Worm (Caenorhabditis elegans) whole organism, midembryonic: ENCODE results near the gene F12A10.9.
A peak's percentile ranks its signal among the peaks of the same experiment; 100 is the strongest.

Source experiments
- T22C8.4 ChIP-seq: fragments of 200-800 bp; sonication (Bioruptor generic); IDR thresholded peaks from 2 replicates; pipeline ENCODE4 v1.3.6; 2022; ENCODE audit warnings: missing genetic modification characterization, missing compliant biosample characterization
- cog-1 ChIP-seq: sonication (generic microtip); optimal IDR thresholded peaks from 2 replicates; lab custom pipeline; 2016; ENCODE audit warnings: missing genetic modification characterization, missing compliant biosample characterization
- flt-1 ChIP-seq: fragments of 200-800 bp; sonication (Bioruptor generic); IDR thresholded peaks from 2 replicates; pipeline ENCODE4 v1.3.6; 2022; ENCODE audit warnings: missing genetic modification characterization, missing compliant biosample characterization
- klf-2 ChIP-seq: fragments of 200-800 bp; sonication (Bioruptor generic); conservative IDR thresholded peaks from 2 replicates; pipeline ENCODE4 v1.3.6; 2022; ENCODE audit warnings: missing genetic modification reagents, missing genetic modification characterization, missing compliant biosample characterization
- med-1 ChIP-seq: sonication (generic microtip); optimal IDR thresholded peaks from 2 replicates; lab custom pipeline; 2017; ENCODE audit warnings: missing genetic modification characterization, mild to moderate bottlenecking, missing compliant biosample characterization, antibody characterized with exemption, missing genetic modification reagents; ENCODE audit not compliant: insufficient read depth
- ref-1 ChIP-seq: fragments of 200-800 bp; sonication (Bioruptor generic); conservative IDR thresholded peaks from 2 replicates; pipeline ENCODE4 v1.3.6; 2022; ENCODE audit warnings: missing genetic modification reagents, missing genetic modification characterization, missing compliant biosample characterization
- tab-1 ChIP-seq: fragments of 200-800 bp; sonication (Bioruptor generic); IDR thresholded peaks from 2 replicates; pipeline ENCODE4 v1.3.6; 2022; ENCODE audit warnings: missing genetic modification characterization, missing compliant biosample characterization
- ztf-23 ChIP-seq: fragments of 200-800 bp; sonication (Bioruptor generic); IDR thresholded peaks from 2 replicates; pipeline ENCODE4 v1.3.6; 2022; ENCODE audit warnings: missing genetic modification reagents, missing genetic modification characterization, missing compliant biosample characterization
- ztf-29 ChIP-seq: fragments of 200-800 bp; sonication (Bioruptor generic); IDR thresholded peaks from 2 replicates; pipeline ENCODE4 v1.3.6; 2022; ENCODE audit warnings: missing genetic modification reagents, missing genetic modification characterization, missing compliant biosample characterization

F12A10.9 gene

DNA sequence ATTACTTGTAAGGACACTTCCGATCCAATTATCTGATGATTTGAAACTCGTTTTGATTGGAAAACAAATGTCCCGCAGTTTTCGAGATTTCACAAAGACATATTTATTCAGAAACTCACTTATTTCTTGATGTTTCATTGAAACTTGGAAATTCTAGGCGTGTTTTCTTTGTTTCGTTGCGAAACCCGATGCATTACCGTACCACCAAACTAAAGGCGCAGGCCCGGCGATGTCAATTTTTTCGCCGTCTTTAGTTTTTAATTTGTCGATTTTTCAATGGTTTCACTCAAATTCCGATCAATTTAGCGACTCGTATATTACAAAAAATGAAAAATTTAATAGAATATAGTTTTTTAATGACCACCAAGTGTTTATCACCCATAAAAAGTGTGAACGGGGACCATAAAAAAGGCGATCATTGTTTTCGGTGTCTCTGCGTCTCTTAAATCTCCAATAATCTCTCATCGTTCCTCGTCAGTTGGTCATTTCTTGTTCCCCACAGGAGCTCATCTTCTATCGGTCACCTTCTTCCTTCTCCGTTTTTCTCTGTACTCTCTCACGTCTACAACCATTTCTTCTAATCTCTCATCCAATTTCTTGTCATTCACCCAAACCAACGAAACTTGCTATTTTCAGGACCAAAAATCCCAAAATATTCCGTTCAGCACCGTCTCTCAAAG lies 32.6 kb upstream of the F12A10.9 start, which contains the start of gene clr-1:
TSS of gene clr-1 (plus strand) at position 630 of the 680 bp plus-strand sequence.
- TF ChIP-seq klf-2 (GFP tag; lab: Robert Waterston, UW) (no peak), cog-1 (tag; lab: Kevin White, UChicago) (no peak), ztf-29 (GFP tag; lab: Robert Waterston, UW) (no peak), ref-1 (GFP tag; lab: Robert Waterston, UW) (no peak), tab-1 (GFP tag; lab: Robert Waterston, UW) (no peak), ztf-23 (GFP tag; lab: Robert Waterston, UW) (no peak), flt-1 (no peak), T22C8.4 (GFP tag; lab: Robert Waterston, UW) (no peak), med-1 (GFP tag; lab: Kevin White, UChicago) (no peak)

DNA sequence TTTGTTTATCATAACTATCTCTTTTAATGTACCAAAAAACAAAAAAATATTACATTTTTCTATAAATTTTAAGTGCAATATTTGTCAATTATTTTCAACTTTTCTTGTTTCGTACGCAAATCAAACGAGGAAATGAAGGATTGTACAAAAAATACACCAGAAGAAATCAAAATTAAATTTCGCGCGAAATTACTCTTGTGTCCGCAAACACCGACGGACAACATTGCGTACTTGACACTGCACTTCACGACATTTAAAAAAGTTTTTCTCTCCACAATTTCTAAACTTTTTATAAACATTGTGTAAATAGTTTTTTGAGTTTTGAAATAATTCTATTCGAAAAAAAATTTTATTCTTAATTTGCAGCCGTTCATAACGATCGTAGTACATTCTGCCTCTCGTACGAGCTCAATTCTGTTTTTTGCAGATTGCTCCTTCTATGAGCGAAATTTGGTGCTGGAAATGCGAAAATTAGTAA lies 24.5 kb upstream of the F12A10.9 start, which contains the start of gene mrps-16:
TSS of gene mrps-16 (plus strand) at position 428 of the 478 bp plus-strand sequence.
- TF ChIP-seq cog-1 (tag; lab: Kevin White, UChicago) (no peak), T22C8.4 (GFP tag; lab: Robert Waterston, UW) (no peak), ztf-23 (GFP tag; lab: Robert Waterston, UW) (no peak), flt-1 (peak; percentile 41; the same call in 1 of the 2 replicates), ztf-29 (GFP tag; lab: Robert Waterston, UW) (no peak), ref-1 (GFP tag; lab: Robert Waterston, UW) (no peak), med-1 (GFP tag; lab: Kevin White, UChicago) (no peak), klf-2 (GFP tag; lab: Robert Waterston, UW) (no peak)

DNA sequence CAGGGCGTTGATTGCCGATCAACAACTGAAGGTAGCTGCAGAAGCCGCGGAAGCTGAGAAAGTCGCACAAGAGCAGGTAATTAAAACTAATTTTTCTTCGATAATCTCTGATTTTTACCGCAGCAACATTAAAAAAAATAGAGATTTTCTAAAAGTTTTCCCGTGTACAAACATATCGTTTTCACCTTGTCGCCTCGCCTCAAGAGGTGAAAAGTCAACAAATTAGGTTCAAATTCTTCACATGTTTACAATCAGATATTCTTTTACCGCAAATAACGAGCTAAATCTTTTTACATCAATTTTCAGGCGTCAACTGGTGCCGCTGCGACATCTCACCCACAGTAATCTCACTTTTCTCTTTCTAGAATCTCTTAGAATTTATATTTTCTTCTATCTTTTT lies 23.5 kb upstream of the F12A10.9 start, which contains the start of gene ilcr-2:
TSS of gene ilcr-2 (plus strand) at position 301 of the 400 bp plus-strand sequence.
- TF ChIP-seq tab-1 (GFP tag; lab: Robert Waterston, UW): no peak
- no peak for TF ChIP-seq klf-2 (GFP tag; lab: Robert Waterston, UW)
- no peak for TF ChIP-seq ztf-29 (GFP tag; lab: Robert Waterston, UW)
- TF ChIP-seq ref-1 (GFP tag; lab: Robert Waterston, UW): no peak
- no peak for TF ChIP-seq flt-1
- no peak for TF ChIP-seq ztf-23 (GFP tag; lab: Robert Waterston, UW)
- TF ChIP-seq T22C8.4 (GFP tag; lab: Robert Waterston, UW): no peak

DNA sequence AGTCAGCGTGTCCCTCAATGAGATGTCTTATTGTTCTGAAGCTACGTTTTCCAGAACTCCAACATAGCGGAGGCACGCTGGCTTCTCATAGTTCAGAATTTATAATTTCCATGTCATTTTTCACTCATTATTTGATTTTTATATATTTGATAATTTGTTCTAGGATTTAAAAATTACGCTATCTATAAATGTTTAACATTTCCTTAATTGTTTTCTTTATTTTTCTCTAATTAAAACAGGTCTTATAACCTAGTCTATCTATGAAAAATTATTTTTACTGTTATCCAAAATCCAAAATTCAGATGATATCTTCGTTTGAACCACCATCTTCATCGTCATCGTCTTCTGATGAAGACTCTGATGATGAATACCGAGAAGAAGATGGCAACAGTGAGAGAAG lies 20.2 kb upstream of the F12A10.9 start, which contains the start of gene F56D1.1:
TSS of gene F56D1.1 (plus strand) at position 301 of the 400 bp plus-strand sequence.
- TF ChIP-seq flt-1 (no peak), tab-1 (GFP tag; lab: Robert Waterston, UW) (no peak), cog-1 (tag; lab: Kevin White, UChicago) (no peak), klf-2 (GFP tag; lab: Robert Waterston, UW) (no peak)

DNA sequence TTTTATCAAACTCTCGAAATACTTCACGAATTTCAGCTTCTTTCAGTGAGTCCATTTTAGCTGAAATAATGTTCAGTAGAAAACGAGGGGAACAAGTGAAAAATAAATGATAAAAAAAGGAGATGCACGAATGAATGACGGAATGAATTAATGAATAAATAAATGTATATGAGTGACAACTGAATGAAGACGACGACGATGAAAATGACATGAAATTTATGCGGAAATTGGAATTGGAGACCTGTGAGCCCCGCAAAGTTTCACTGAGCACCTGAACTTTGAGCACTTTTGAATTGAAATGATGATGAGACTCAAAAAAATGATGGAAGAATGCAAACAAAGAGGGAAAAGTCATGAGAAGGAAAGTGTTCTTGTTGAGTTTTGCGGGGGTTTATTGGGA lies 16.5 kb upstream of the F12A10.9 start, which contains the start of gene cal-8:
TSS of gene cal-8 (minus strand) at position 60 of the 400 bp plus-strand sequence.
- TF ChIP-seq T22C8.4 (GFP tag; lab: Robert Waterston, UW) (no peak), ztf-29 (GFP tag; lab: Robert Waterston, UW) (no peak), klf-2 (GFP tag; lab: Robert Waterston, UW) (no peak), ztf-23 (GFP tag; lab: Robert Waterston, UW) (no peak)

DNA sequence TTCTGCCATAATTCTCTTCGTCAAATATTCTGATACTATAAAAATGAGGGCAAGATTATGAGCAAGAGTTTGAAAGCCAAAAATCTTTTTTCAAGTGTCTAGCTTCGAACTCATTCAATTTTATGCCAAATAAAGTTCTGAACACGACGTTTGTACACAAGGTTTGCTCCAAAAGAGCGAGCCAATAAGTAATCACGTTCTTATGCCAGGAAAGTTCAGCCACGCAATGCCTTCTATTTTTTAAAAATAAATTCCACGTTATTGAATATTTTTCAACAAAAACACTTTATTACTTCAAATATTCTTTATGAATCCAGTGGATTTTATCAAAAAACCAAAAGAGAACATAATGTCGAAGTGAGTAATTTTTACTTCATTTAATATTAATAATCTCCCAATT lies 10.6 kb upstream of the F12A10.9 start, which contains the start of gene nep-5:
TSS of gene nep-5 (plus strand) at position 301 of the 400 bp plus-strand sequence.
- TF ChIP-seq ztf-29 (GFP tag; lab: Robert Waterston, UW) (no peak), ztf-23 (GFP tag; lab: Robert Waterston, UW) (no peak), cog-1 (tag; lab: Kevin White, UChicago) (no peak), tab-1 (GFP tag; lab: Robert Waterston, UW) (no peak), ref-1 (GFP tag; lab: Robert Waterston, UW) (no peak)

DNA sequence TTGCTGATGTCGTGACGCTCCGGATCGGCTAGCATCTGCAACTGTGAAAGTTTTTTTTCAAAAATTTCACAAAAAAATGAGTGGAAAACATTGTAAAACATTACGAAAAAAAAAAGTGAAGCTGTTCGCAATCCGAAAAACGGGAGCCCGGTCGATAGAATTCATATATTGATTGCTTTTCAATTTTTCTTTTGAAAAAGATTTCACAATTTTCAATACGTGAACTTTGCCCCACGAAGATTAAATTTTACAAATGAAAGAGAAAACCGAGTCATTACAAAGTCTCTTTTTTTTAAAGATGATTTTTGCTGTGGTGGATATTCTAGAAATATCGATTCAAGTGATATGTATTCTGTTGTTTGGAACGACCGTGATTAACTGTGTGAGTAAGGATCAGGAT lies 4.1 kb upstream of the F12A10.9 start, which contains the start of gene F12A10.6:
TSS of gene F12A10.6 (minus strand) at position 101 of the 400 bp plus-strand sequence.
- TF ChIP-seq ztf-23 (GFP tag; lab: Robert Waterston, UW) (no peak), klf-2 (GFP tag; lab: Robert Waterston, UW) (no peak), flt-1 (no peak), ztf-29 (GFP tag; lab: Robert Waterston, UW) (no peak), T22C8.4 (GFP tag; lab: Robert Waterston, UW) (no peak), med-1 (GFP tag; lab: Kevin White, UChicago) (no peak), ref-1 (GFP tag; lab: Robert Waterston, UW) (no peak), cog-1 (tag; lab: Kevin White, UChicago) (no peak), tab-1 (GFP tag; lab: Robert Waterston, UW) (no peak)

DNA sequence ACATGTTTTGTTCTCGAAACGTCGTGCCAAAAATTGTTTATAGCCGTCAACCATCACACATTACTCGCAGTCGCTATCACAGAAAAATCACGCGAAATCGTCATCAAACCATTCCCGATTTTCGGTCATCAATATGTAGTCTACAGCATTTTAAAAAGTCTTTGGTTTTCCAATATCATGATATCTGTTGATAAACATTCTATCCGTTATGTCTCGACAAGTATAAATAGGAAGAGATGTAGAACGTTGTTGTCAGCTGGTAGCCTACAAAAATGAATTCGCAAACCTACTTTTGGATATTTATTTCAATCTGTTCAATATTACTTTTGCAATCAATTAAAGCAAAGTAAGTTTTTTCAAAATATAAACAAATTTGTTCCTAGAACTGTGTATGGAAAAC lies 2.1 kb upstream of the F12A10.9 start, which contains the start of gene F12A10.1:
TSS of gene F12A10.1 (plus strand) at position 166 of the 400 bp plus-strand sequence.
- TF ChIP-seq T22C8.4 (GFP tag; lab: Robert Waterston, UW) (no peak), flt-1 (no peak), cog-1 (tag; lab: Kevin White, UChicago) (no peak), klf-2 (GFP tag; lab: Robert Waterston, UW) (no peak), ref-1 (GFP tag; lab: Robert Waterston, UW) (no peak), ztf-29 (GFP tag; lab: Robert Waterston, UW) (no peak), med-1 (GFP tag; lab: Kevin White, UChicago) (no peak), ztf-23 (GFP tag; lab: Robert Waterston, UW) (no peak), tab-1 (GFP tag; lab: Robert Waterston, UW) (no peak)

DNA sequence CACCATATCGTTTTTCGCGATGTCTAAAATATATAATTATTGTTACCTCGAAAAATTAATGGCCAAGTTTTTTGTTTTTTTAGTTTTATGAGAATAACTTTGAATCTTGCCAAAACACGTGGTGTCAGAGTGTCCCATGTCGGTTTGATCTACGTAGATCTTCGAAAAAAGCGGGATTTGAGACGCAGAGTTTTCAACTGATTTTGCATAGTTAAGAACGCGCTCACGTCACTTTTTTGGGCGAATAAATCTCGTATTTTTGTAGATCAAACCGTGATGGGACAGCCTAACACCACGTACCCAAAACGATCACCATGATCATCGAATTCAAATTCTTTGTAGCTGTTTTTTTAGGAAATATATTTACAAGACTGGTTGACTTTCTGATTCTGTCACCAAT lies 948 bp upstream of the F12A10.9 start:
- TF ChIP-seq tab-1 (GFP tag; lab: Robert Waterston, UW) (no peak), med-1 (GFP tag; lab: Kevin White, UChicago) (no peak), cog-1 (tag; lab: Kevin White, UChicago) (no peak), T22C8.4 (GFP tag; lab: Robert Waterston, UW) (no peak), ztf-29 (GFP tag; lab: Robert Waterston, UW) (no peak)
